In genomic region chrII:10502491-10503063, ce11 we compare ENCODE assay signal across 1 worm cellular context.
TF ChIP-seq lines count a peak whose summit lies in the region.

myrf-1 (minus strand) TSS chrII:10502541.

TF ChIP-seq in whole organism, L1 larva, 84 proteins besides CTCF, POLR2A, EP300 and RAD21 (continued from another document):
- TF ChIP-seq efl-1 (optimal IDR thresholded peaks at IDR 0.05; lab: Kevin White, UChicago): peak; percentile 72 to 79
- peak; percentile 55 to 91 for TF ChIP-seq efl-1 (GFP tag; optimal IDR thresholded peaks at IDR 0.05 in 1 of 2; lab: Kevin White, UChicago)
- TF ChIP-seq egl-27 (tag; optimal IDR thresholded peaks at IDR 0.05; lab: Kevin White, UChicago): peak; percentile 32 to 41
- TF ChIP-seq skn-1 (tag; optimal IDR thresholded peaks at IDR 0.05; lab: Kevin White, UChicago): peak; percentile 77
- TF ChIP-seq nhr-28 (tag; optimal IDR thresholded peaks at IDR 0.05; lab: Kevin White, UChicago): no peak
- peak; percentile 68 to 76 for TF ChIP-seq lsy-2 (tag; optimal IDR thresholded peaks at IDR 0.05; lab: Kevin White, UChicago)
- no peak for TF ChIP-seq sptf-1 (tag; optimal IDR thresholded peaks at IDR 0.05; lab: Kevin White, UChicago)
- TF ChIP-seq isw-1 (GFP tag; IDR thresholded peaks at IDR 0.05; lab: Robert Waterston, UW): peak; percentile 66
- peak; percentile 85 for TF ChIP-seq ceh-8 (GFP tag; optimal IDR thresholded peaks at IDR 0.05; lab: Kevin White, UChicago)
- TF ChIP-seq unc-62 (GFP tag; optimal IDR thresholded peaks at IDR 0.05; lab: Kevin White, UChicago): no peak
- no peak for TF ChIP-seq nhr-12 (tag; optimal IDR thresholded peaks at IDR 0.05; lab: Kevin White, UChicago)
- peak; percentile 66 for TF ChIP-seq fkh-10 (GFP tag; optimal IDR thresholded peaks at IDR 0.05; lab: Kevin White, UChicago)
- TF ChIP-seq nhr-19 (GFP tag; conservative IDR thresholded peaks at IDR 0.05; lab: Robert Waterston, UW): peak; percentile 80
- peak; percentile 72 for TF ChIP-seq pag-3 (tag; optimal IDR thresholded peaks at IDR 0.05; lab: Kevin White, UChicago; ENCODE audit: borderline replicate concordance, insufficient read depth)
- peak; percentile 84 for TF ChIP-seq nhr-11 (tag; optimal IDR thresholded peaks at IDR 0.05; lab: Kevin White, UChicago)
- TF ChIP-seq pqm-1 (tag; optimal IDR thresholded peaks at IDR 0.05; lab: Kevin White, UChicago): no peak
- peak; percentile 53; the same call in 1 of the 2 replicates for TF ChIP-seq mab-9 (GFP tag; IDR thresholded peaks at IDR 0.05; lab: Robert Waterston, UW)
- peak; percentile 65 for TF ChIP-seq C16A3.4 (tag; optimal IDR thresholded peaks at IDR 0.05; lab: Kevin White, UChicago)
- peak; percentile 30 for TF ChIP-seq fos-1 (tag; optimal IDR thresholded peaks at IDR 0.05; lab: Kevin White, UChicago)
- no peak for TF ChIP-seq ets-5 (GFP tag; IDR thresholded peaks at IDR 0.05; lab: Robert Waterston, UW)
- TF ChIP-seq ceh-88 (GFP tag; IDR thresholded peaks at IDR 0.05; lab: Robert Waterston, UW): no peak
- TF ChIP-seq hlh-17 (GFP tag; optimal IDR thresholded peaks at IDR 0.05; lab: Kevin White, UChicago; ENCODE audit: borderline replicate concordance): no peak
- TF ChIP-seq ztf-11 (tag; optimal IDR thresholded peaks at IDR 0.05; lab: Kevin White, UChicago): peak in 1 of 2 experiments; percentile 75
- TF ChIP-seq mef-2 (tag; optimal IDR thresholded peaks at IDR 0.05; lab: Kevin White, UChicago): peak; percentile 10
